Worm (Caenorhabditis elegans) whole organism, dauer: ENCODE measurements around the gene fbxa-18.

Experiments used
- unc-62 ChIP-seq: sonication (generic microtip); optimal IDR thresholded peaks from 2 replicates; lab custom pipeline; 2017; ENCODE audit warnings: missing biosample characterization, missing genetic modification reagents, missing genetic modification characterization

Gene fbxa-18

DNA sequence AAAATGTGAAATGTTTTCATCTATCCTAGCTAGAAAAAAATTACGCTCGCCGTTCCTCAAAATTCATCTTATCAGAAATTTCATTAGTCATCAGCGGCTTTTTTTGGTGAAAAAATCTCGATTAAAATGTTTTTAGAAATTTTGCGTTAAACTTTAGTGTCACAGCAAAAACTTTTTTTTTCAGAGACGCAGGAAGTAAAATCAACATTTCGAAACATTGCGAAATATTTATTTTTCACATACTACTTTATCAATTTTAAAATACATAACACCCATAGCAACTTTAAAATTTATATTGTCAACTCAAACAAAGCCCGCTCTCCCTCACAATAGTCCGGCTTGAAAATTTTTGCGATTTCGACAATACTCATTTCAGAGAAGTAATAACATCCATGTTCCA, 10.3 kb upstream of the fbxa-18 start:
- TF ChIP-seq unc-62, result no peak

DNA sequence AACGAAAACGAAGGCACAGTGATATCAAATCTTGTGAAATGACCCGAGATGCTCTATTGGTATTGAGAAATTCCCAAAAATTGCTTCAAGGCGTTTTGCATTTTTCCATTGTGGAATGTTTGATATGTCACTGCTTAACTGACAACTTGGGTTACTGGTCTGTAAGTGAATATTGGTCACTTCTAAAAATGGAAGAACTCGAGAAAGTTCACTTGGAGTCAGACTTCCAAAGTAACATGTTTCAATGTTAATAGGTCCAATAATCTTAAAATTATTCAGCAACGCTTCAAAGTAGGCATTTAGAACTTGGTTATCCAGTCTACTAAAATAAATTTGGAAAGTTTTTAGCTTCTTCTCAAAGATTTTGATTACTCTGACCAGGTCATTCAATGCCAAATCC, 9.8 kb upstream of the fbxa-18 start, which contains the start of gene fbxa-144:
TSS of gene fbxa-144 (minus strand) at position 101 of the 400 bp plus-strand sequence.
- TF ChIP-seq unc-62, result no peak

DNA sequence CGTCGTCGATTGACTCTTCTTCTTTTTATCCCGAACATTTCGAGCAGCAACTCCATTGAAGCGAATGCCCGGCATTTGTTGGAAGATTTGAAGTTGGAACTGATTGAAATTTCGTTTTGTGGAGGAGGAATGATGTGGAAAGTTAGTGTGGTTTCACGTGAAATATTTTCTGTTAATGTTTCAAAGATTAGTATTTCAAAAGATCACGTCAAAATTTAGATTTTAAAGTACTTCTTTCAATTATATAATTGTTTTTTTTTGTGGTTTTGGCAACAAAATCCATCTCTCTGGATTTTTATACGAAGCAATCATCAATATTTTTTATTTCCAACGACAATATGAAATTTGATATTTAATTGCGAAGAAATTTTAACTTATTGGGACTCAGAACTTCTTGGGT, 5.4 kb upstream of the fbxa-18 start, which contains the start of gene F44G3.7:
TSS of gene F44G3.7 (minus strand) at position 101 of the 400 bp plus-strand sequence.
- TF ChIP-seq unc-62, result no peak

DNA sequence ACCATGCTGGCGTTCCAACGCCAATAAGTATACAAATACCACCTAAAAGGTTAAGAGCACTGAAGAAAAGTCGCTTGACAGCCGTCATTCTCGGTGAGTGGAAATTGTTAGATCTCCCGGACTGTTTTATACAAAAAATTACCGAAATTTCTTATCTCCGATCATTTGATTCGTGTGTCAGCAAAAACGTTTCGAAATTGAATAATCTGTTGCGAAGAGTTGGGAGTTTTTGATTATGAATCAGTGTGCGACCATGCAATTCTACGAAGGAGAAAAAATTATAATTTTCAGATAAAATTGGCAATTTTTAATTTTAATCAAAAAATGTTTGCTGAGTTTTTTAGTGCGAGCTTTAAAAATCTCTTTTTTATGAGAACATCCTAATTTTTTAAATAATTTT, 2.9 kb upstream of the fbxa-18 start, which contains the start of gene clc-11:
TSS of gene clc-11 (minus strand) at position 101 of the 400 bp plus-strand sequence.
- TF ChIP-seq unc-62, result no peak

DNA sequence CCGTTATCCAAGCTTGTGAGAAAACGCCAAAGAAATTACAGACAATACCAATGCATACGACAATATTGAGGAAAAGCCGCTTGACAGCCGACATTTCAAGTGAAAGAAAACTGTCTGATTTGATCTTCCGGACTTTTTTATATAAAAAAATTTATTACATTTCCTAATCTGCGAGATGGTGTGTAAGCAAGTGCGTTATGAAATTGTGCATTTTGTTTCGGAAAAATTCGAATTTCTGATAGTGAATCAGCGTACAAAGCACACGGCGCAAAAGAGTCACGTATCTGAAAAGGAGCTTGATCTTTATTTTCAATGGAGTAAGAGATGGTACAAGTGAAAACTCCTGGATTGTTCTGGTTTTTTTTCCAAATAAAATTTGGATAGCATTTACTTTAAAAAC, 1.4 kb upstream of the fbxa-18 start, which contains the start of gene clc-32:
TSS of gene clc-32 (minus strand) at position 101 of the 400 bp plus-strand sequence.
- TF ChIP-seq unc-62, result no peak

DNA sequence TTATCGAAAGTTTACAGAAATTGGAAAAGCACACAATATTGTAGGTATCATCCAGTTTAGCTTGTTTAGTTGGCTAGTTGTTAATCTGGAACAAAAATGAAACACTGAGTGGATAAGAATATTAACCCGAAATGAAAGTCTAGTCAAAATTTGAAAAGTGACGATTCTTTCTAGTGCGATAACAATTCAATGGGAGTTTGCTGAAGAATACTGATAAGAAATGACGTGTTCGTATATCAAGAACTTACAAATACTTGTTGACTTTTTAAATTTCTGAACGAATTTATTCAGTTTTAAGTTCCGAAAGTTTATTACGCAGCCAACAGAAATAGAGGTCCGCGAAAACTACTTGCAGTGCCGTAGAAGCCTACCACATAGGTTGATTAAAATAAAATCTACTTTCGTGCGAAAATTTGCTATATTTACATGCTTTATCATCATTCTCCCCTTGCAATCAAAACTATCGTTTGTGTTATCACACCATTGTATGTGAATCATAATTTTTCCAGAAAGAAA, 653 bp downstream of the fbxa-18 start, which contains the start of gene fbxa-88:
TSS of gene fbxa-88 (minus strand) at position 51 of the 516 bp plus-strand sequence.
- no peak for TF ChIP-seq unc-62

DNA sequence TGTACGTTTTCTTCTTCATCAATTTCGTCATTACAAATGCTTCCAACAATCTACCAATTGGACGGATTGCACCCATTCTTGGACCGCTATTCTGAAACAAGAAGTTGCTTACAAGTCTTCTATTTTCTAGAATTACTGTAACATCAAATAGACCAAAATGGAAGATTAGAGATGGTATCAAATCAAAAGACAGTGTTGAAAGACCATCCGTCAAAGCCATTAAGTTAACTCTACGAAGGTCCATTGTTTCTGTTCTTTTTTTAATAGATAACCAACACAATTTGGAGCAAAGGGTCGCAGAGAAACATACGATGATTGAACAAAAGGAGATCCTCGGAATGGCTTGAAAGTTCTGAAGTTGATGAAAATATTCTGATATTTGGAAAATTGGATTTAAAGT, 2.5 kb downstream of the fbxa-18 start:
- TF ChIP-seq unc-62, result no peak

DNA sequence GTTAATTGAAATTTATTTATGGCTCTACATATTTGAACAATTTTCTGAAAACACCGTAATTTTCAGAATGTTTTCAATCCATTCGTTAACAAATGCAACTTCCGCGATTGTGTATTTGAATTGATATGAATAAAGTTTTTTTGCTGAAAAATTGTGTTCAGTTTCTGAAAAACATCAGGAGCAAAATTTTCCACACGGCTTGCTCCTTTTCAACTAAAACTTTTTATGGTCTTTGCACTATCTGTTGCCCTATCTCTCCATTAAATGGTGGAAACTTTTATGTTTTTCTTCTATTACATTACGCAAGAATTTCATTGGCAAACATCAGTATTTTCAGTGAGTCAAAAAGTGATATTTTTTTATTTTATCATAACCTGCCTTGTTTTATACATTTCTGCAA, 6.3 kb downstream of the fbxa-18 start, which contains the start of gene F10A3.4:
TSS of gene F10A3.4 (plus strand) at position 301 of the 400 bp plus-strand sequence.
- no peak for TF ChIP-seq unc-62

DNA sequence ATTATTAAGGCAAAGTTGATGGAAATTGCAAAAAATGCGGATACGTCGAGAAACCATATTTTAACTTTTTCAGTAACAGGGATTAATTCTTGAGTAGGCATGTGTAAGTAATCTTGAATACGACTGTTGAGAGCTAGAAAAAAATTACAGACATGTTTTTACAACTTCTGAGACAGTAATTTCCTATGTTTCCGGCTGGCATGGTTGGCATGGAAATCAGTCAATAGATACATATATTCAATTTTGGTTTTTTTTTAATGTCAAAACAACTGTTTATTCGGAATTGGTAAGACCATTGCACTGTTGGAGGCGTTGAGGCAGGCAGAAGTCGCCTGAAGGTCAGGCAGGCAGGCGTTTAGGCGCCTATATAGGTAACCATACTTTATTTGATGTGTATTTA, 10.9 kb downstream of the fbxa-18 start, which contains the start of gene str-254:
TSS of gene str-254 (minus strand) at position 101 of the 400 bp plus-strand sequence.
- no peak for TF ChIP-seq unc-62

DNA sequence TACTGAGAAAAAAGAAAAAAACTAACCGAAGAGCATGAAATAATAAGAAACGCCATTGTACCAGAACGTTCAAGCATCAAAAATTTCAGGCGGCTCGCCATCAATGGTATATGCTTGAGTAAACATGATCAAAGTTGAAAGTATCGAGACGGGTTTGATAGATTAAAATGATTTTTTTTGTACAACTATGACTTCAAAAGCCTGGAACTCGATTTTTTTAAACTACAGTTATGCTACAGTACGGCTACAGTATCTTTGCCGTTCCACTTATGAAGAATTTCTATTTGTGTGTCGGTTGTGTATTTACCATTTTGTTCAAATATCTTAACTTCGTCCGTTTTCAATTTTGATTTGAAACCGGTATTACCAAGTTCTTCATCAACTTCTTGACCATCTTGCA, 12.6 kb downstream of the fbxa-18 start, which contains the start of gene str-97:
TSS of gene str-97 (minus strand) at position 101 of the 400 bp plus-strand sequence.
- no peak for TF ChIP-seq unc-62

DNA sequence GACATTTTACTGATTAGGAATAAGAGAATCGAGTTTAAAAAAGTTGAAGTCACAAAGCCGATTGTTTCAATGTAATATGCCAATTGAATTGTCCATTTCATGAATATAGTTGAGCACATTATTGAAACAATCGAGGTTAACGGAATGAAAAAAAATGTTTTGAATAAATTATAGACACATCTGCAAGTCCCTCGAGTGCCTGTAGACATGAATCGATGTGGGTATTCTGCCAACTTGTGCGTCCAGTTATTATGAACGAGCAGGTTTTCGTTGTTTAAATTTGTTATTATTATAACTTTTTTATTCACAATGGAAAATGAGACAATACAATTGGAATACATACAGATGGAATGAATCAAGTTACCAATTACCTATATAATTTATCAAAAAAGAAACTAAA, 15.9 kb downstream of the fbxa-18 start, which contains the start of gene str-99:
TSS of gene str-99 (minus strand) at position 101 of the 400 bp plus-strand sequence.
- TF ChIP-seq unc-62, result no peak

DNA sequence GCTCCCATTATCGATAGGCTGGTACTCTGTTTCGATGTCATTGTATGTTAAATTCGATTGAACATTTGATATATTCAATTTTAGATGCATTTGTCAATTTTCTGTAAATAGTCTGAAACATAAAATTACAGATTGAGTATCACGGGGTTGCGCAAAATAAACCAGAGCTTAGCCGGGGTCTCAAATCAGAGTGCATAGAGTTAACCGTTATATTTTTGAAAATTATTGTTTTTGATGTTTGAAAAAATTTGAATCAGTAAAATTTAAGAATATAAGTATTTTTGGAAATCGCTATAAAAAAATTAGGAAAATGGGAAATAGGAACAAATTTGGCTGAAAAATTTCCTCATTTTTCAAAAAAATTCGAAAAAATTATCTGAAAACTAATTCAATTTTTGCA, 17.1 kb downstream of the fbxa-18 start, which contains the start of gene F10A3.17:
TSS of gene F10A3.17 (minus strand) at position 101 of the 400 bp plus-strand sequence.
- TF ChIP-seq unc-62, result no peak

DNA sequence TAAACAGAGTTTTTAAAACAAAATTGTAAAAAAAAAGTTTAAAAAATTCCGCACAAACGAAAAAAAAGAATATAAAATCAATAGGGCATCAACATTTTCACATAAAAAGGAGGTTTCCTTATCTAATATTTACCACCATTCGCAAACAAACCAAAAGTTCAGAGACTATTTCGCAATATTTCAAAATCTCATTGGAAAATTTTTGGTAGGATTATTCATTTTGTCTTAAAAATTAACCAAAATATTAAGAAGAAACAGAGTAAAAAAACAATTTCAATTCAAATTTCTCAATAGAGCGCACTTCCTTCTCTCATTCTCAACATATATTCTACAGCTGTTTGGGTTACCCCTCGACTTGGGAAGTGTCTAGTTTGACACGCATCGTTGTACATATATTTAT, 17.6 kb downstream of the fbxa-18 start:
- no peak for TF ChIP-seq unc-62

DNA sequence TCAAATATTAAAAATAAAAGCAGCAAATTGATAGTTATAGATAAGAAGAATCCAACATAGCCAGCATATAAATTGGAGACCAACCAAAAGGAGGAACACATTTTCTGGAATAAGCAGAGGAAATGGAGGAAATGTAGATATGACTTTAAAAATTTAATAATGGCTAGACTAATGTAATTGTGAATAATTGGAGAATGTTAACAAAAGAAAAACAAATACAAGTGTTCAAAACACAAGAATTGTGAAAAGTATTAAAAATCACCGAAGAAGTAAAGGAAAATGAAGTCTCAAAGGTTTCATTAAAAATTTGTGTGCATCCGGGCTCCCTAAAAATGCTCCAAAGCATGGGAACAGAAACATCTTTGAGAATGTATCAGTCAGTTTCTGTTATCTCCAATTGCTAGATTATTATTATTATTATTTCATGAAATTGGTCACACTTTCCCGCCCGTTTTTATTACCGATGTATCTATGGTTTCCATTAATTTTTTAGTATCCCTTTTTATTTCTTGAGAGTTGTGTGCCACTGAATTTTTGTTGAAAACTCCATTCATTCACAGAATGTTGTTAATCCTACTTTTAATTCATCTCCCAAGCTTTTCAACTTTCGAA, 19.8 kb downstream of the fbxa-18 start, which contains the start of the genes str-109 and F10A3.11:
TSS of gene str-109 (minus strand) at position 101 of the 612 bp plus-strand sequence.
TSS of gene F10A3.11 (plus strand) at position 562 of the 612 bp plus-strand sequence.
- TF ChIP-seq unc-62, result no peak

DNA sequence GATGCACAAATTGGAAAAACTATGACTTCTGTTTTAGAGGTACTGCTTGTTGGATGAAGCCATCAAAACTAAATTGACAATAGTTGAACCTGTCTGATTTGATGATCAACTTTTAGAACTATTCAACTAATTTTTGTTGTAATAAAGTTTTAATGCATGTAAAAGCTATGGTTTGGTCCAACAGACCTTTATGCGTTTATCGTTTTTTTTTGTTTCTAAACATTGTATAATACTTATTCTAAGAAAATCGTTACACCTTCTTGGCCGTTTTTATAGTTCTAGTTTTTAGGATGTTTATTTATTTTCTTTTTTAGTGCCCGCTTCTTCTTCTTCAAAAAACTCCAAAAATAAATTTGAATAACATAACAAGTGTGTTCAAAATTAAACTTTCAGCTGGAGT, 21.2 kb downstream of the fbxa-18 start, which contains the start of gene F10A3.12:
TSS of gene F10A3.12 (plus strand) at position 301 of the 400 bp plus-strand sequence.
- TF ChIP-seq unc-62, result no peak

DNA sequence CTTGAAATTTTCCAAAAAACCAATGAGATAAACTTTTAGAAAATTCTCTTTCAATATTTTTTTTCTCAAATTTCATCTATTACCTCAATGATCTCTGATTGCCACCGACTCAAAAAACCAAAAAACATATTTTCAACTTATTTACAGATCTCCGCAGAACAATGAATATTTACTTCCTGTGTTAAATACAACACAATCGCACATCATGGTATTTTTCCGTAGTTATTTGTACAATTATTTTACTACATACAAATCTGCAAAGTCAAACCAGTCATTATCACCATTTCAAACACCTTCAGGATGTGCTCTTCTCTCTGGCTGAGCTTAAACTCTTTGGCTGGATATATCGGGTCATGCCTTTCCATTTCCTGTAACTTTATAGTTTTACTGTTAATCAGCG, 23.5 kb downstream of the fbxa-18 start, which contains the start of gene str-108:
TSS of gene str-108 (plus strand) at position 301 of the 400 bp plus-strand sequence.
- no peak for TF ChIP-seq unc-62

DNA sequence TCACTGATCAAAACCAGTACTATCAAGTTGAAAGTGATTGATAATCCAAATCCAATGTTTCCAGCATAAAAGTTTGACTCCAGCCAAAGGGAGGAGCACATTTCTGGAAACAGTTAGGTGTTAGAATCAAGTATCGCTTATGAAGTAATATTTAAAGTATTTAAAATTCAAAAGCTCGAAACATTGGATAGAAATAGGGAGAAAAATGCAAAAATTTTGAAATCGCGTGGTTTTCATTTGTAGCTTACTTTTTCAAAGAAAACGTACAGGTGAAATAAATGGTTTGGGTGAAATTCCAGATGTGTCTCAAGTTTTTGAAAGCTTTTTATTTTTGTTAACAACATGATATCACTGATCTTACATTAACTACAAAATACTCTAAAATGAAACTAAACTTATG, 26.6 kb downstream of the fbxa-18 start, which contains the start of gene str-111:
TSS of gene str-111 (minus strand) at position 101 of the 400 bp plus-strand sequence.
- no peak for TF ChIP-seq unc-62
